Fruit fly (Drosophila melanogaster) whole organism, embryonic: Measurements from ENCODE around the gene LpR1.

Experiments used
- Bteb2 ChIP-seq: fragments of 200-800 bp; sonication (Bioruptor generic); optimal IDR thresholded peaks from 2 replicates; lab custom pipeline; 2016; ENCODE audit warnings: missing biosample characterization, missing genetic modification characterization
- CG10267 ChIP-seq: fragments of 200-800 bp; sonication (Bioruptor generic); optimal IDR thresholded peaks from 2 replicates; lab custom pipeline; 2018; ENCODE audit warnings: missing biosample characterization, mild to moderate bottlenecking, missing genetic modification characterization, moderate library complexity
- CG11695 ChIP-seq: fragments of 200-800 bp; sonication (Bioruptor generic); IDR thresholded peaks from 3 replicates; pipeline ENCODE4 v1.3.6; 2022; ENCODE audit warnings: missing biosample characterization, missing genetic modification characterization
- CG12071 ChIP-seq: fragments of 200-800 bp; sonication (Bioruptor generic); optimal IDR thresholded peaks from 3 replicates; lab custom pipeline; 2018; ENCODE audit warnings: missing biosample characterization, mild to moderate bottlenecking, missing genetic modification characterization
- CrebB ChIP-seq: fragments of 200-800 bp; sonication (Bioruptor generic); optimal IDR thresholded peaks from 3 replicates; lab custom pipeline; 2018; ENCODE audit warnings: missing biosample characterization, mild to moderate bottlenecking, missing genetic modification characterization
- GATAe ChIP-seq: fragments of 200-800 bp; sonication (Bioruptor generic); conservative IDR thresholded peaks from 2 replicates; pipeline ENCODE4 v1.3.6; 2022; ENCODE audit warnings: missing biosample characterization, missing genetic modification characterization
- HLHmδ ChIP-seq: fragments of 200-800 bp; sonication (Bioruptor generic); optimal IDR thresholded peaks from 2 replicates; lab custom pipeline; 2018; ENCODE audit warnings: missing biosample characterization, mild to moderate bottlenecking, missing genetic modification characterization, moderate library complexity
- Kr ChIP-seq: fragments of 200-800 bp; sonication (Bioruptor generic); optimal IDR thresholded peaks from 2 replicates; lab custom pipeline; 2017; ENCODE audit warnings: missing biosample characterization, mild to moderate bottlenecking, missing genetic modification characterization
- Taf1 ChIP-seq: fragments of 200-800 bp; sonication (Bioruptor generic); IDR thresholded peaks from 2 replicates; pipeline ENCODE4 v1.3.6; 2022; ENCODE audit warnings: missing biosample characterization, missing genetic modification characterization
- bowl ChIP-seq: fragments of 200-800 bp; sonication (Bioruptor generic); IDR thresholded peaks from 2 replicates; pipeline ENCODE4 v1.3.6; 2022; ENCODE audit warnings: missing biosample characterization, missing genetic modification characterization
- pzg ChIP-seq: fragments of 200-800 bp; sonication (Bioruptor generic); optimal IDR thresholded peaks from 3 replicates; lab custom pipeline; 2018; ENCODE audit warnings: missing biosample characterization, mild to moderate bottlenecking, missing genetic modification characterization, moderate library complexity
- slbo ChIP-seq: fragments of 200-800 bp; sonication (Bioruptor generic); IDR thresholded peaks from 2 replicates; pipeline ENCODE4 v1.3.6; 2022; ENCODE audit warnings: missing biosample characterization, missing genetic modification characterization
- vnd ChIP-seq: fragments of 200-800 bp; sonication (Bioruptor generic); IDR thresholded peaks from 3 replicates; pipeline ENCODE4 v1.3.6; 2022; ENCODE audit warnings: missing biosample characterization, missing genetic modification characterization; ENCODE audit not compliant: partially characterized antibody

dm6 chr3R:25787198-25787597 lies 24.3 kb upstream of the LpR1 start, which contains the start of gene CG4960:
- no peak for TF ChIP-seq pzg (GFP tag; lab: Kevin White, UChicago)
- TF ChIP-seq bowl (GFP tag; lab: Robert Waterston, UW): no peak
- TF ChIP-seq CG11695 (GFP tag; lab: Robert Waterston, UW): no peak
- no peak for TF ChIP-seq vnd (GFP tag; lab: Robert Waterston, UW)
- no peak for TF ChIP-seq Taf1
- TF ChIP-seq slbo (GFP tag; lab: Robert Waterston, UW): no peak
- TF ChIP-seq CG10267 (tag; lab: Kevin White, UChicago): no peak
- TF ChIP-seq Bteb2 (GFP tag; lab: Kevin White, UChicago): no peak
- no peak for TF ChIP-seq HLHmδ
- TF ChIP-seq CrebB: no peak
- no peak for TF ChIP-seq CG12071 (GFP tag; lab: Kevin White, UChicago)
- TF ChIP-seq Kr (GFP tag; lab: Kevin White, UChicago): no peak
- TF ChIP-seq GATAe (GFP tag; lab: Robert Waterston, UW): no peak
